Fruit fly (Drosophila melanogaster) whole organism, pupa: ENCODE data around the gene CG8097.

Experiments
- CG10348 ChIP-seq: fragments of 200-800 bp; sonication (Bioruptor generic); IDR thresholded peaks from 2 replicates; pipeline ENCODE4 v1.3.6; 2022; ENCODE audit warnings: missing biosample characterization, missing genetic modification characterization
- CG12605 ChIP-seq: fragments of 200-800 bp; sonication (Bioruptor generic); IDR thresholded peaks from 2 replicates; pipeline ENCODE4 v1.3.6; 2022; ENCODE audit warnings: missing biosample characterization, missing genetic modification characterization
- CG13204 ChIP-seq: fragments of 200-800 bp; sonication (Bioruptor generic); optimal IDR thresholded peaks from 2 replicates; lab custom pipeline; 2018; ENCODE audit warnings: missing biosample characterization, mild to moderate bottlenecking, missing genetic modification characterization, moderate library complexity
- CG14655 ChIP-seq: fragments of 200-800 bp; sonication (Bioruptor generic); optimal IDR thresholded peaks from 3 replicates; lab custom pipeline; 2017; ENCODE audit warnings: mild to moderate bottlenecking, missing biosample characterization, missing genetic modification reagents, missing genetic modification characterization
- CG15710 ChIP-seq: fragments of 200-800 bp; sonication (Bioruptor generic); optimal IDR thresholded peaks from 2 replicates; lab custom pipeline; 2018; ENCODE audit warnings: missing biosample characterization, mild to moderate bottlenecking, missing genetic modification characterization, moderate library complexity
- CG17806 ChIP-seq: fragments of 200-800 bp; sonication (Bioruptor generic); optimal IDR thresholded peaks from 2 replicates; lab custom pipeline; 2018; ENCODE audit warnings: missing biosample characterization, mild to moderate bottlenecking, missing genetic modification characterization, moderate library complexity
- CG32121 ChIP-seq: fragments of 200-800 bp; sonication (Bioruptor generic); IDR thresholded peaks from 2 replicates; pipeline ENCODE4 v1.3.6; 2022; ENCODE audit warnings: missing biosample characterization, missing genetic modification characterization
- CG34367 ChIP-seq: fragments of 200-800 bp; sonication (Bioruptor generic); optimal IDR thresholded peaks from 2 replicates; lab custom pipeline; 2018; ENCODE audit warnings: missing biosample characterization, mild to moderate bottlenecking, missing genetic modification characterization
- CG4496 ChIP-seq: fragments of 200-800 bp; sonication (Bioruptor generic); IDR thresholded peaks from 3 replicates; pipeline ENCODE4 v1.3.6; 2022; ENCODE audit warnings: missing biosample characterization, missing genetic modification characterization
- CG8159 ChIP-seq: fragments of 200-800 bp; sonication (Bioruptor generic); optimal IDR thresholded peaks from 3 replicates; lab custom pipeline; 2018; ENCODE audit warnings: missing biosample characterization, mild to moderate bottlenecking, missing genetic modification characterization, moderate library complexity
- CG8301 ChIP-seq: fragments of 200-800 bp; sonication (Bioruptor generic); optimal IDR thresholded peaks from 2 replicates; lab custom pipeline; 2018; ENCODE audit warnings: missing biosample characterization, mild to moderate bottlenecking, missing genetic modification characterization
- CG9948 ChIP-seq: fragments of 200-800 bp; sonication (Bioruptor generic); optimal IDR thresholded peaks from 2 replicates; lab custom pipeline; 2018; ENCODE audit warnings: missing biosample characterization, mild to moderate bottlenecking, missing genetic modification characterization, moderate library complexity
- D1 ChIP-seq: fragments of 200-800 bp; sonication (Bioruptor generic); optimal IDR thresholded peaks from 2 replicates; lab custom pipeline; 2018; ENCODE audit warnings: missing biosample characterization, mild to moderate bottlenecking, missing genetic modification characterization, moderate library complexity
- EcR ChIP-seq: fragments of 200-800 bp; sonication (Bioruptor generic); optimal IDR thresholded peaks from 3 replicates; lab custom pipeline; 2019; ENCODE audit warnings: missing biosample characterization, missing genetic modification characterization, mild to moderate bottlenecking, moderate library complexity, missing genetic modification reagents
- Ets98B ChIP-seq: fragments of 200-800 bp; sonication (Bioruptor generic); IDR thresholded peaks from 2 replicates; pipeline ENCODE4 v1.3.6; 2022; ENCODE audit warnings: missing biosample characterization, missing genetic modification characterization
- Pif1A ChIP-seq: fragments of 200-800 bp; sonication (Bioruptor generic); optimal IDR thresholded peaks from 3 replicates; lab custom pipeline; 2016; ENCODE audit warnings: missing biosample characterization, missing genetic modification characterization
- Pif1B ChIP-seq: fragments of 200-800 bp; sonication (Bioruptor generic); optimal IDR thresholded peaks from 3 replicates; lab custom pipeline; 2016; ENCODE audit warnings: missing biosample characterization, missing genetic modification characterization
- Snoo ChIP-seq: fragments of 200-800 bp; sonication (Bioruptor generic); optimal IDR thresholded peaks from 3 replicates; lab custom pipeline; 2017; ENCODE audit warnings: missing biosample characterization, mild to moderate bottlenecking, missing genetic modification characterization, inconsistent platforms
- fd96Ca ChIP-seq: fragments of 200-800 bp; sonication (Bioruptor generic); IDR thresholded peaks from 3 replicates; pipeline ENCODE4 v1.3.6; 2022; ENCODE audit warnings: missing biosample characterization, missing genetic modification characterization
- gl ChIP-seq: fragments of 200-800 bp; sonication (Bioruptor generic); optimal IDR thresholded peaks from 2 replicates; lab custom pipeline; 2018; ENCODE audit warnings: missing biosample characterization, mild to moderate bottlenecking, missing genetic modification characterization
- rn ChIP-seq: fragments of 200-800 bp; sonication (Bioruptor generic); IDR thresholded peaks from 2 replicates; pipeline ENCODE4 v1.3.6; 2022; ENCODE audit warnings: missing biosample characterization, missing genetic modification characterization

The CG8097 gene

DNA sequence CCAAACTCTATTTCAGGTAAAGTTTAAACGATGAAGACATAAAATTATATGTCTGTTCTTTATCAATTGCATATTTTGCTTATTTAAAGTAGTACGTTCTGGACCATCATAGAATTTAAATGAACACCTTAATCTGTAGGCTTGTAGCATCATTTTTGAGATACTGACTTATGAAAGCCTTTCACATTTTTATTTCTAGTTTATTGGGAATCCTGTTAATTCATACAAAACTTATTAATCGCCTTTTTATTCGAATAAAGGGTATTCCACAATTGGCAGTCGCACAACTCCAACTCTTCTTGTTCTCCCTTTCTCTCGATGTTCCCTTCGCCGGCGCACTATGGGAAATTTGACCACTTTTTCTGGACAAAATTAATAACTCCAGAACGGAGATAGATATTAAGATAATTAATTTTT lies 30.5 kb upstream of the CG8097 start:
- TF ChIP-seq CG8159 (tag; lab: Kevin White, UChicago), result peak; percentile 44
- peak; percentile 45 for TF ChIP-seq Snoo
- TF ChIP-seq CG8301 (tag; lab: Kevin White, UChicago), result peak; percentile 37
- peak; percentile 28 for TF ChIP-seq CG9948 (tag; lab: Kevin White, UChicago)
- TF ChIP-seq CG14655 (GFP tag; lab: Kevin White, UChicago), result peak; percentile 56
- no peak for TF ChIP-seq rn (GFP tag; lab: Robert Waterston, UW)
- TF ChIP-seq CG17806, result peak; percentile 32
- peak; percentile 40 for TF ChIP-seq Pif1B (GFP tag; lab: Kevin White, UChicago)
- peak; percentile 9 for TF ChIP-seq CG34367 (tag; lab: Kevin White, UChicago)
- no peak for TF ChIP-seq CG12605 (GFP tag; lab: Robert Waterston, UW)
- TF ChIP-seq D1 (tag; lab: Kevin White, UChicago), result no peak
- TF ChIP-seq Ets98B (GFP tag; lab: Robert Waterston, UW), result no peak
- TF ChIP-seq CG13204, result no peak
- TF ChIP-seq EcR (GFP tag; lab: Kevin White, UChicago), result no peak
- TF ChIP-seq CG32121 (GFP tag; lab: Robert Waterston, UW), result no peak
- TF ChIP-seq fd96Ca (GFP tag; lab: Robert Waterston, UW), result no peak
- TF ChIP-seq Pif1A (GFP tag; lab: Kevin White, UChicago), result peak; percentile 41
- TF ChIP-seq CG10348 (GFP tag; lab: Robert Waterston, UW), result no peak
- no peak for TF ChIP-seq CG4496
- TF ChIP-seq gl (tag; lab: Kevin White, UChicago), result no peak
- peak; percentile 40 for TF ChIP-seq CG15710 (tag; lab: Kevin White, UChicago)

DNA sequence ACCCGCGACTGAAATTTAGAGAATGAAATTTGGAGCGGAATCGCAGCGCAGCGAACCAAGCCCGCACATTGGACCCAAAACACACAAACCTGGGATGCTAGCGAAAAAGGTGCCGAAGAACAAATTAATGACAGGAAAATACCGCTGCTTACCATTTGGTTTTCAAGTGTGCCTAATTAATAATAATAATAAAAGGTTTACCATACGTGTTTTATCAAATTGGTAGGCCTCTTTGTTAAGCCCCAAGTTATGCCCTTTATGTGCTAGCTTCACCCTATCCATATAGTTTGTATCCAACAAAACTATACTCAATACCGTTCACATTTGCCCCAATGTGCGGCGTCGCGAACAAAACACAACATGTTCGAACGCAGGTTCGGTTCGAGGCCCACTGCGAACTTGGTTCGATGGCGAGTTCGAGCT lies 28.7 kb upstream of the CG8097 start, which contains the start of gene Ac13E:
TSS of gene Ac13E (minus strand) at position 23 of the 423 bp plus-strand sequence.
- TF ChIP-seq Snoo (peak; percentile 95), Ets98B (GFP tag; lab: Robert Waterston, UW) (peak; percentile 84), rn (GFP tag; lab: Robert Waterston, UW) (peak; percentile 70), CG10348 (GFP tag; lab: Robert Waterston, UW) (peak; percentile 53; the same call in 1 of the 2 replicates), EcR (GFP tag; lab: Kevin White, UChicago) (peak; percentile 22), CG34367 (tag; lab: Kevin White, UChicago) (peak; percentile 86), CG15710 (tag; lab: Kevin White, UChicago) (peak; percentile 89), gl (tag; lab: Kevin White, UChicago) (peak; percentile 68), CG13204 (peak; percentile 79), CG32121 (GFP tag; lab: Robert Waterston, UW) (peak; percentile 91), CG17806 (peak; percentile 82), D1 (tag; lab: Kevin White, UChicago) (peak; percentile 72), fd96Ca (GFP tag; lab: Robert Waterston, UW) (peak; percentile 92), CG8159 (tag; lab: Kevin White, UChicago) (peak; percentile 92), CG9948 (tag; lab: Kevin White, UChicago) (peak; percentile 86), CG4496 (peak; percentile 90), CG8301 (tag; lab: Kevin White, UChicago) (peak; percentile 90), Pif1A (GFP tag; lab: Kevin White, UChicago) (peak; percentile 94), CG12605 (GFP tag; lab: Robert Waterston, UW) (peak; percentile 66; the same call in 1 of the 2 replicates), CG14655 (GFP tag; lab: Kevin White, UChicago) (peak; percentile 93), Pif1B (GFP tag; lab: Kevin White, UChicago) (peak; percentile 89)

- no peak for TF ChIP-seq CG14655 (GFP tag; lab: Kevin White, UChicago)
- no peak for TF ChIP-seq Pif1A (GFP tag; lab: Kevin White, UChicago)
- no peak for TF ChIP-seq rn (GFP tag; lab: Robert Waterston, UW)
Measured at dm6 chrX:15555945-15556344, 27.0 kb upstream of the CG8097 start, which contains the start of gene CG42300. TSS of gene CG42300 (minus strand) at chrX:15556045.

dm6 chrX:15568353-15568982 lies 14.5 kb upstream of the CG8097 start:
- TF ChIP-seq rn (GFP tag; lab: Robert Waterston, UW) (no peak), CG4496 (no peak), CG8159 (tag; lab: Kevin White, UChicago) (no peak), gl (tag; lab: Kevin White, UChicago) (no peak), CG17806 (no peak), Pif1A (GFP tag; lab: Kevin White, UChicago) (peak; percentile 6), CG12605 (GFP tag; lab: Robert Waterston, UW) (no peak), Pif1B (GFP tag; lab: Kevin White, UChicago) (peak; percentile 8), Ets98B (GFP tag; lab: Robert Waterston, UW) (no peak), CG32121 (GFP tag; lab: Robert Waterston, UW) (no peak), EcR (GFP tag; lab: Kevin White, UChicago) (peak; percentile 13), CG34367 (tag; lab: Kevin White, UChicago) (no peak)

- TF ChIP-seq CG14655 (GFP tag; lab: Kevin White, UChicago) (no peak), Pif1B (GFP tag; lab: Kevin White, UChicago) (peak; percentile 10), CG15710 (tag; lab: Kevin White, UChicago) (peak; percentile 9), Snoo (peak; percentile 39)
Measured at dm6 chrX:15568983-15569370, 14.0 kb upstream of the CG8097 start, which contains the start of gene CG7860. TSS of gene CG7860 (plus strand) at chrX:15568993.
